Fruit fly (Drosophila melanogaster) whole organism, embryonic: ENCODE data around the gene CG14402.

ENCODE experiments used
- BtbVII ChIP-seq: fragments of 200-800 bp; sonication (Bioruptor generic); optimal IDR thresholded peaks from 3 replicates; lab custom pipeline; 2017; ENCODE audit warnings: missing biosample characterization, mild to moderate bottlenecking, missing genetic modification characterization
- CG1024 ChIP-seq: fragments of 200-800 bp; sonication (Bioruptor generic); IDR thresholded peaks from 2 replicates; pipeline ENCODE4 v1.3.6; 2022; ENCODE audit warnings: missing biosample characterization, missing genetic modification characterization
- CG10462 ChIP-seq: fragments of 200-800 bp; sonication (Bioruptor generic); optimal IDR thresholded peaks from 2 replicates; lab custom pipeline; 2016; ENCODE audit warnings: missing biosample characterization, missing genetic modification characterization
- CG10565 ChIP-seq: fragments of 200-800 bp; sonication (Bioruptor generic); optimal IDR thresholded peaks from 3 replicates; lab custom pipeline; 2016; ENCODE audit warnings: missing biosample characterization, mild to moderate bottlenecking, missing genetic modification characterization
- CG10959 ChIP-seq: fragments of 200-800 bp; sonication (Bioruptor generic); IDR thresholded peaks from 2 replicates; pipeline ENCODE4 v1.3.6; 2022; ENCODE audit warnings: missing biosample characterization, missing genetic modification characterization
- CG12659 ChIP-seq: fragments of 200-800 bp; sonication (Bioruptor generic); optimal IDR thresholded peaks from 3 replicates; lab custom pipeline; 2017; ENCODE audit warnings: mild to moderate bottlenecking, missing biosample characterization, missing genetic modification reagents, missing genetic modification characterization
- CG13287 ChIP-seq: fragments of 200-800 bp; sonication (Bioruptor generic); IDR thresholded peaks from 2 replicates; pipeline ENCODE4 v1.3.6; 2022; ENCODE audit warnings: missing biosample characterization, missing genetic modification characterization; ENCODE audit not compliant: partially characterized antibody
- CG14667 ChIP-seq: fragments of 200-800 bp; sonication (Bioruptor generic); IDR thresholded peaks from 2 replicates; pipeline ENCODE4 v1.3.6; 2022; ENCODE audit warnings: missing biosample characterization, missing genetic modification characterization
- CG15011 ChIP-seq: fragments of 200-800 bp; sonication (Bioruptor generic); optimal IDR thresholded peaks from 3 replicates; lab custom pipeline; 2018; ENCODE audit warnings: missing biosample characterization, mild to moderate bottlenecking, missing genetic modification characterization
- CG15479 ChIP-seq: fragments of 200-800 bp; sonication (Bioruptor generic); optimal IDR thresholded peaks from 3 replicates; lab custom pipeline; 2019; ENCODE audit warnings: missing biosample characterization, mild to moderate bottlenecking, missing genetic modification characterization, moderate library complexity
- CG15601 ChIP-seq: fragments of 200-800 bp; sonication (Bioruptor generic); optimal IDR thresholded peaks from 3 replicates; lab custom pipeline; 2019; ENCODE audit warnings: missing biosample characterization, mild to moderate bottlenecking, missing genetic modification characterization, moderate library complexity
- CG17802 ChIP-seq: fragments of 200-800 bp; sonication (Bioruptor generic); optimal IDR thresholded peaks from 2 replicates; lab custom pipeline; 2018; ENCODE audit warnings: missing biosample characterization, mild to moderate bottlenecking, missing genetic modification characterization, moderate library complexity
- CG31365 ChIP-seq: fragments of 200-800 bp; sonication (Bioruptor generic); optimal IDR thresholded peaks from 2 replicates; lab custom pipeline; 2018; ENCODE audit warnings: missing biosample characterization, mild to moderate bottlenecking, missing genetic modification characterization
- CG31441 ChIP-seq: fragments of 200-800 bp; sonication (Bioruptor generic); IDR thresholded peaks from 2 replicates; pipeline ENCODE4 v1.3.6; 2022; ENCODE audit warnings: missing biosample characterization, missing genetic modification characterization
- CG3163 ChIP-seq: fragments of 200-800 bp; sonication (Bioruptor generic); optimal IDR thresholded peaks from 3 replicates; lab custom pipeline; 2016; ENCODE audit warnings: missing biosample characterization, missing genetic modification characterization
- CG3726 ChIP-seq: fragments of 200-800 bp; sonication (Bioruptor generic); IDR thresholded peaks from 3 replicates; pipeline ENCODE4, ENCODE4 v1.3.6; 2022; ENCODE audit warnings: missing biosample characterization, missing genetic modification characterization
- CG3847 ChIP-seq: fragments of 200-800 bp; sonication (Bioruptor generic); IDR thresholded peaks from 2 replicates; pipeline ENCODE4 v1.3.6; 2022; ENCODE audit warnings: missing biosample characterization, missing genetic modification characterization
- CG4282 ChIP-seq: fragments of 200-800 bp; sonication (Bioruptor generic); optimal IDR thresholded peaks from 2 replicates; lab custom pipeline; 2016; ENCODE audit warnings: missing biosample characterization, missing genetic modification characterization
- CG4404 ChIP-seq: fragments of 200-800 bp; sonication (Bioruptor generic); IDR thresholded peaks from 2 replicates; pipeline ENCODE4 v1.3.6; 2022; ENCODE audit warnings: missing biosample characterization, missing genetic modification characterization
- CG4424 ChIP-seq: fragments of 200-800 bp; sonication (Bioruptor generic); optimal IDR thresholded peaks from 3 replicates; lab custom pipeline; 2016; ENCODE audit warnings: missing biosample characterization, missing genetic modification characterization
- CG5953 ChIP-seq: fragments of 200-800 bp; sonication (Bioruptor generic); IDR thresholded peaks from 2 replicates; pipeline ENCODE4 v1.3.6; 2022; ENCODE audit warnings: missing biosample characterization, missing genetic modification characterization
- CG6175 ChIP-seq: fragments of 200-800 bp; sonication (Bioruptor generic); IDR thresholded peaks from 3 replicates; pipeline ENCODE4 v1.3.6; 2022; ENCODE audit warnings: missing biosample characterization, missing genetic modification characterization
- CG8089 ChIP-seq: fragments of 200-800 bp; sonication (Bioruptor generic); optimal IDR thresholded peaks from 3 replicates; lab custom pipeline; 2016; ENCODE audit warnings: missing biosample characterization, missing genetic modification characterization
- Chrac-16 ChIP-seq: fragments of 200-800 bp; sonication (Bioruptor generic); optimal IDR thresholded peaks from 3 replicates; lab custom pipeline; 2016; ENCODE audit warnings: missing biosample characterization, missing genetic modification characterization
- Drgx ChIP-seq: fragments of 200-800 bp; sonication (Bioruptor generic); IDR thresholded peaks from 2 replicates; pipeline ENCODE4 v1.3.6; 2022; ENCODE audit warnings: missing biosample characterization, missing genetic modification characterization
- Gsc ChIP-seq: fragments of 200-800 bp; sonication (Bioruptor generic); IDR thresholded peaks from 2 replicates; pipeline ENCODE4 v1.3.6; 2022; ENCODE audit warnings: missing biosample characterization, missing genetic modification characterization
- HLH54F ChIP-seq: fragments of 200-800 bp; sonication (Bioruptor generic); optimal IDR thresholded peaks from 3 replicates; lab custom pipeline; 2016; ENCODE audit warnings: missing biosample characterization, missing genetic modification characterization
- Lhr ChIP-seq: fragments of 200-800 bp; sonication (Bioruptor generic); optimal IDR thresholded peaks from 3 replicates; lab custom pipeline; 2017; ENCODE audit warnings: mild to moderate bottlenecking, missing biosample characterization, missing genetic modification reagents, missing genetic modification characterization
- MESR4 ChIP-seq: fragments of 200-800 bp; sonication (Bioruptor generic); optimal IDR thresholded peaks from 2 replicates; lab custom pipeline; 2018; ENCODE audit warnings: missing biosample characterization, mild to moderate bottlenecking, missing genetic modification characterization, moderate library complexity
- NC2β ChIP-seq: fragments of 200-800 bp; sonication (Bioruptor generic); optimal IDR thresholded peaks from 2 replicates; lab custom pipeline; 2016; ENCODE audit warnings: missing biosample characterization, missing genetic modification characterization
- Oaz ChIP-seq: fragments of 200-800 bp; sonication (Bioruptor generic); IDR thresholded peaks from 2 replicates; pipeline ENCODE4 v1.3.6; 2022; ENCODE audit warnings: missing biosample characterization, missing genetic modification characterization
- bbx ChIP-seq: fragments of 200-800 bp; sonication (Bioruptor generic); IDR thresholded peaks from 2 replicates; pipeline ENCODE4 v1.3.6; 2022; ENCODE audit warnings: missing biosample characterization, missing genetic modification characterization; ENCODE audit not compliant: partially characterized antibody
- dimm ChIP-seq: fragments of 200-800 bp; sonication (Bioruptor generic); IDR thresholded peaks from 2 replicates; pipeline ENCODE4 v1.3.6; 2022; ENCODE audit warnings: missing biosample characterization, missing genetic modification characterization
- exex ChIP-seq: fragments of 200-800 bp; sonication (Bioruptor generic); optimal IDR thresholded peaks from 4 replicates; lab custom pipeline; 2018; ENCODE audit warnings: missing biosample characterization, mild to moderate bottlenecking, missing genetic modification characterization, moderate library complexity
- gcm ChIP-seq: fragments of 200-800 bp; sonication (Bioruptor generic); optimal IDR thresholded peaks from 2 replicates; lab custom pipeline; 2019; ENCODE audit warnings: missing biosample characterization, mild to moderate bottlenecking, missing genetic modification characterization, moderate library complexity
- gsb-n ChIP-seq: fragments of 200-800 bp; sonication (Bioruptor generic); optimal IDR thresholded peaks from 3 replicates; lab custom pipeline; 2018; ENCODE audit warnings: missing biosample characterization, mild to moderate bottlenecking, missing genetic modification characterization
- jigr1 ChIP-seq: fragments of 200-800 bp; sonication (Bioruptor generic); IDR thresholded peaks from 3 replicates; pipeline ENCODE4 v1.3.6; 2022; ENCODE audit warnings: missing biosample characterization, missing genetic modification characterization
- kni ChIP-seq: fragments of 200-800 bp; sonication (Bioruptor generic); optimal IDR thresholded peaks from 3 replicates; lab custom pipeline; 2017; ENCODE audit warnings: mild to moderate bottlenecking, missing biosample characterization, missing genetic modification reagents, missing genetic modification characterization
- mirr ChIP-seq: fragments of 200-800 bp; sonication (Bioruptor generic); optimal IDR thresholded peaks from 3 replicates; lab custom pipeline; 2018; ENCODE audit warnings: missing biosample characterization, mild to moderate bottlenecking, missing genetic modification characterization
- mld ChIP-seq: fragments of 200-800 bp; sonication (Bioruptor generic); IDR thresholded peaks from 3 replicates; pipeline ENCODE4 v1.3.6; 2022; ENCODE audit warnings: missing biosample characterization, missing genetic modification characterization; ENCODE audit not compliant: partially characterized antibody
- peb ChIP-seq: fragments of 200-800 bp; sonication (Bioruptor generic); IDR thresholded peaks from 2 replicates; pipeline ENCODE4 v1.3.6; 2022; ENCODE audit warnings: missing biosample characterization, missing genetic modification characterization
- tll ChIP-seq, 2 experiments: fragments of 200-800 bp in 1 of 2; fragments of >200 bp in 1 of 2; sonication (Bioruptor generic) in 1 of 2; optimal IDR thresholded peaks; 2 replicates each; lab custom pipeline; 2017 to 2019; ENCODE audit warnings: missing biosample characterization in 2 of 2, missing genetic modification characterization in 2 of 2, mild to moderate bottlenecking in 1 of 2, moderate library complexity in 1 of 2
- tna ChIP-seq: fragments of 200-800 bp; sonication (Bioruptor generic); IDR thresholded peaks from 2 replicates; pipeline ENCODE4 v1.3.6; 2022; ENCODE audit warnings: missing biosample characterization, missing genetic modification characterization; ENCODE audit not compliant: partially characterized antibody
- trem ChIP-seq: fragments of 200-800 bp; optimal IDR thresholded peaks from 3 replicates; lab custom pipeline; 2019; ENCODE audit warnings: missing biosample characterization, mild to moderate bottlenecking, missing genetic modification characterization, moderate library complexity
- tup ChIP-seq: fragments of 200-800 bp; sonication (Bioruptor generic); optimal IDR thresholded peaks from 2 replicates; lab custom pipeline; 2016; ENCODE audit warnings: missing biosample characterization, mild to moderate bottlenecking, missing genetic modification characterization, moderate library complexity
- tx ChIP-seq: fragments of 200-800 bp; sonication (Bioruptor generic); optimal IDR thresholded peaks from 2 replicates; lab custom pipeline; 2016; ENCODE audit warnings: missing biosample characterization, missing genetic modification characterization
- unpg ChIP-seq: fragments of 200-800 bp; sonication (Bioruptor generic); optimal IDR thresholded peaks from 3 replicates; lab custom pipeline; 2018; ENCODE audit warnings: missing biosample characterization, mild to moderate bottlenecking, missing genetic modification characterization, moderate library complexity
- vnd ChIP-seq: fragments of 200-800 bp; sonication (Bioruptor generic); IDR thresholded peaks from 3 replicates; pipeline ENCODE4 v1.3.6; 2022; ENCODE audit warnings: missing biosample characterization, missing genetic modification characterization; ENCODE audit not compliant: partially characterized antibody
- zf30C ChIP-seq: fragments of 200-800 bp; sonication (Bioruptor generic); optimal IDR thresholded peaks from 3 replicates; lab custom pipeline; 2018; ENCODE audit warnings: missing biosample characterization, mild to moderate bottlenecking, missing genetic modification characterization

The CG14402 gene

dm6 chr2L:20881353-20882079 lies 32.4 kb downstream of the CG14402 start (continued):
- TF ChIP-seq CG15601 (tag; lab: Kevin White, UChicago) (no peak), Drgx (GFP tag; lab: Robert Waterston, UW) (0 out of 2 replicates have a peak, but pooled peaks have one; percentile 6), vnd (GFP tag; lab: Robert Waterston, UW) (no peak), CG1024 (GFP tag; lab: Robert Waterston, UW) (no peak), dimm (no peak), CG4424 (GFP tag; lab: Kevin White, UChicago) (peak; percentile 37), gcm (GFP tag; lab: Kevin White, UChicago) (no peak), CG12659 (GFP tag; lab: Kevin White, UChicago) (peak; percentile 41), tup (GFP tag; lab: Kevin White, UChicago) (peak; percentile 3), CG3726 (GFP tag; lab: Robert Waterston, UW) (no peak), Lhr (GFP tag; lab: Kevin White, UChicago) (no peak), CG15011 (GFP tag; lab: Kevin White, UChicago) (peak; percentile 55), HLH54F (peak; percentile 59), trem (tag; lab: Kevin White, UChicago) (no peak), jigr1 (GFP tag; lab: Robert Waterston, UW) (no peak), CG6175 (GFP tag; lab: Robert Waterston, UW) (0 out of 3 replicates have a peak, but pooled peaks have one; percentile 28), tx (GFP tag; lab: Kevin White, UChicago) (no peak), bbx (GFP tag; lab: Robert Waterston, UW) (no peak), MESR4 (GFP tag; lab: Kevin White, UChicago) (no peak), CG8089 (GFP tag; lab: Kevin White, UChicago) (no peak), Oaz (no peak), mld (GFP tag; lab: Robert Waterston, UW) (no peak), exex (tag; lab: Kevin White, UChicago) (peak; percentile 26), tll (GFP tag; optimal IDR thresholded peaks at IDR 0.05; lab: Kevin White, UChicago) (no peak), gsb-n (tag; lab: Kevin White, UChicago) (no peak), CG5953 (GFP tag; lab: Robert Waterston, UW) (0 out of 2 replicates have a peak, but pooled peaks have one; percentile 27), Chrac-16 (GFP tag; lab: Kevin White, UChicago) (peak; percentile 11), CG31441 (peak; percentile 40; the same call in 1 of the 2 replicates), CG3163 (GFP tag; lab: Kevin White, UChicago) (peak; percentile 10), CG10565 (no peak), CG4404 (GFP tag; lab: Robert Waterston, UW) (0 out of 2 replicates have a peak, but pooled peaks have one; percentile 21), CG31365 (tag; lab: Kevin White, UChicago) (no peak), Gsc (GFP tag; lab: Robert Waterston, UW) (no peak), tna (no peak), mirr (no peak), CG13287 (no peak), peb (GFP tag; lab: Robert Waterston, UW) (no peak), zf30C (GFP tag; lab: Kevin White, UChicago) (no peak), BtbVII (GFP tag; lab: Kevin White, UChicago) (no peak), CG10462 (GFP tag; lab: Kevin White, UChicago) (no peak), CG14667 (GFP tag; lab: Robert Waterston, UW) (no peak), CG3847 (GFP tag; lab: Robert Waterston, UW) (peak; percentile 61), CG17802 (tag; lab: Kevin White, UChicago) (no peak), CG4282 (no peak), CG15479 (GFP tag; lab: Kevin White, UChicago) (no peak), unpg (no peak), kni (peak; percentile 35), CG10959 (GFP tag; lab: Robert Waterston, UW) (no peak), NC2β (GFP tag; lab: Kevin White, UChicago) (no peak)
